Worm (Caenorhabditis elegans): ENCODE data around the gene Y66D12A.16.

Gene Y66D12A.16

ce11 chrIII:11510120-11510519 lies 13.2 kb upstream of the Y66D12A.16 start:
- TF ChIP-seq ceh-30 (tag; optimal IDR thresholded peaks at IDR 0.05) (no peak), C08G9.2 (tag; optimal IDR thresholded peaks at IDR 0.05) (no peak), K09A11.1 (tag; optimal IDR thresholded peaks at IDR 0.05; ENCODE audit: insufficient read depth) (no peak), odd-2 (tag; optimal IDR thresholded peaks at IDR 0.05) (no peak), npax-4 (tag; optimal IDR thresholded peaks at IDR 0.05) (no peak), hlh-6 (tag; optimal IDR thresholded peaks at IDR 0.05) (no peak), ceh-48 (tag; optimal IDR thresholded peaks at IDR 0.05) (no peak), hlh-15 (tag; optimal IDR thresholded peaks at IDR 0.05) (no peak), dve-1 (tag; optimal IDR thresholded peaks at IDR 0.05) (no peak), ceh-34 (tag; optimal IDR thresholded peaks at IDR 0.05) (no peak), ceh-18 (tag; optimal IDR thresholded peaks at IDR 0.05) (no peak), nhr-232 (tag; optimal IDR thresholded peaks at IDR 0.05) (no peak), ttx-3 (tag; optimal IDR thresholded peaks at IDR 0.05) (no peak), unc-86 (tag; optimal IDR thresholded peaks at IDR 0.05) (no peak)

ce11 chrIII:11510826-11511225 lies 12.5 kb upstream of the Y66D12A.16 start:
- no peak for TF ChIP-seq unc-3 (GFP tag; conservative IDR thresholded peaks at IDR 0.05)
- TF ChIP-seq unc-3 (tag; optimal IDR thresholded peaks at IDR 0.05): no peak
- no peak for TF ChIP-seq pha-4 (tag; optimal IDR thresholded peaks at IDR 0.05)
- TF ChIP-seq ceh-2 (tag; optimal IDR thresholded peaks at IDR 0.05): no peak
- TF ChIP-seq odd-2 (tag; optimal IDR thresholded peaks at IDR 0.05): no peak
- no peak for TF ChIP-seq hlh-6 (tag; optimal IDR thresholded peaks at IDR 0.05)
- no peak for TF ChIP-seq tbx-7 (tag; optimal IDR thresholded peaks at IDR 0.05)
- TF ChIP-seq rnt-1 (tag; optimal IDR thresholded peaks at IDR 0.05): no peak
- no peak for TF ChIP-seq Y22D7AL.16 (tag; optimal IDR thresholded peaks at IDR 0.05)
- TF ChIP-seq pqm-1 (tag; optimal IDR thresholded peaks at IDR 0.05): no peak
- no peak for TF ChIP-seq ets-4 (tag; optimal IDR thresholded peaks at IDR 0.05)
- no peak for TF ChIP-seq fkh-6 (tag; optimal IDR thresholded peaks at IDR 0.05)
- no peak for TF ChIP-seq elt-4 (tag; optimal IDR thresholded peaks at IDR 0.05)
- TF ChIP-seq unc-86 (tag; optimal IDR thresholded peaks at IDR 0.05): no peak
- no peak for TF ChIP-seq sdc-2 (tag; optimal IDR thresholded peaks at IDR 0.05)
- TF ChIP-seq ceh-34 (tag; optimal IDR thresholded peaks at IDR 0.05): no peak
- TF ChIP-seq fkh-10 (GFP tag; optimal IDR thresholded peaks at IDR 0.05): no peak
- no peak for TF ChIP-seq pros-1 (tag; optimal IDR thresholded peaks at IDR 0.05)

ce11 chrIII:11524073-11524472 lies 719 bp downstream of the Y66D12A.16 start:
- TF ChIP-seq unc-42 (tag; optimal IDR thresholded peaks at IDR 0.05): no peak
- TF ChIP-seq syd-9 (tag; optimal IDR thresholded peaks at IDR 0.05): no peak
- no peak for TF ChIP-seq nhr-11 (tag; optimal IDR thresholded peaks at IDR 0.05)
- TF ChIP-seq rnt-1 (tag; optimal IDR thresholded peaks at IDR 0.05): no peak
- no peak for TF ChIP-seq zip-5 (tag; optimal IDR thresholded peaks at IDR 0.05)
- TF ChIP-seq pqm-1 (tag; optimal IDR thresholded peaks at IDR 0.05): no peak
- no peak for TF ChIP-seq lin-11 (tag; optimal IDR thresholded peaks at IDR 0.05)
- TF ChIP-seq ama-1 (optimal IDR thresholded peaks at IDR 0.05): no peak
- no peak for TF ChIP-seq hlh-30 (tag; optimal IDR thresholded peaks at IDR 0.05; ENCODE audit: insufficient read depth)
- TF ChIP-seq ceh-48 (tag; optimal IDR thresholded peaks at IDR 0.05): no peak
- no peak for TF ChIP-seq ceh-9 (tag; optimal IDR thresholded peaks at IDR 0.05)
- TF ChIP-seq dve-1 (tag; optimal IDR thresholded peaks at IDR 0.05): no peak
- no peak for TF ChIP-seq ceh-18 (tag; optimal IDR thresholded peaks at IDR 0.05)
- no peak for TF ChIP-seq elt-4 (tag; optimal IDR thresholded peaks at IDR 0.05)
- TF ChIP-seq sdc-2 (tag; optimal IDR thresholded peaks at IDR 0.05): no peak
- no peak for TF ChIP-seq ztf-16 (tag; optimal IDR thresholded peaks at IDR 0.05)
- no peak for TF ChIP-seq pag-3 (tag; optimal IDR thresholded peaks at IDR 0.05; ENCODE audit: borderline replicate concordance)
- no peak for TF ChIP-seq eyg-1 (tag; optimal IDR thresholded peaks at IDR 0.05)
- no peak for TF ChIP-seq fkh-6 (tag; optimal IDR thresholded peaks at IDR 0.05)
- no peak for TF ChIP-seq ceh-45 (GFP tag; IDR thresholded peaks at IDR 0.05)
